Worm (Caenorhabditis elegans) whole organism, L2 larva: ENCODE data around the gene nhr-197.

Experiments used
- ceh-82 ChIP-seq: fragments of 150-350 bp; optimal IDR thresholded peaks from 2 replicates; lab custom pipeline; 2014; ENCODE audit warnings: missing biosample characterization, missing genetic modification characterization
- mab-5 ChIP-seq: fragments of 150-350 bp; optimal IDR thresholded peaks from 2 replicates; lab custom pipeline; 2014; ENCODE audit warnings: missing biosample characterization, missing genetic modification characterization
- nhr-11 ChIP-seq: fragments of 150-350 bp; optimal IDR thresholded peaks from 2 replicates; lab custom pipeline; 2014; ENCODE audit warnings: missing biosample characterization, missing genetic modification characterization
- ztf-11 ChIP-seq: sonication (generic microtip); optimal IDR thresholded peaks from 2 replicates; lab custom pipeline; 2017; ENCODE audit warnings: missing biosample characterization, missing genetic modification characterization

DNA sequence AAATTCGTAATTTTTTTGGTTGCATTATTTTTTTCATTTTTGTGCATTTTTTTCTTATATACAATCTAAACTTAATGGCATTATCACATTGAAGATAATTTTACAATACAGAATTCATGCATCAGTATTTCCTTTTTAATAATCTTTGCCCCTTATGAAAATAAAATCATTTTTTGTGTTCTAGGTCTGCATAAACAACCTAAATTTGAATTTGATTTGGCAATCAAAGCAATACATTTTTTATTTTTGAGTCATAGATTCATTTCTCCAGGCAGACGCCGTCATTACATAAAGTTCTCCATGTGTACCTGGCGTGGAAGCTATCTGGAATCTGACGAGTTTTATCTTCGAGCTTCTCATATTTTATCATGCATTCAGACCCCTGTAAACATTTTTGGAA, 34.1 kb downstream of the nhr-197 start, which contains the start of gene srh-140:
- TF ChIP-seq ztf-11 (tag; lab: Kevin White, UChicago) = no peak
- TF ChIP-seq ceh-82 (tag; lab: Kevin White, UChicago) = no peak
- TF ChIP-seq mab-5 (tag; lab: Kevin White, UChicago) = no peak
- no peak for TF ChIP-seq nhr-11 (tag; lab: Kevin White, UChicago)
